Worm (Caenorhabditis elegans) whole organism, L1 larva: Measurements from ENCODE around the gene rack-1.

Source experiments
- elt-2 ChIP-seq: sonication (generic microtip); optimal IDR thresholded peaks from 2 replicates; lab custom pipeline; 2016; ENCODE audit warnings: missing genetic modification characterization, mild to moderate bottlenecking, inconsistent platforms, missing compliant biosample characterization, missing genetic modification reagents
- fkh-10 ChIP-seq: sonication (generic microtip); optimal IDR thresholded peaks from 2 replicates; lab custom pipeline; 2017; ENCODE audit warnings: missing biosample characterization, missing genetic modification reagents, missing genetic modification characterization
- fos-1 ChIP-seq: fragments of 150-350 bp; optimal IDR thresholded peaks from 2 replicates; lab custom pipeline; 2014; ENCODE audit warnings: missing biosample characterization, missing genetic modification characterization
- hlh-4 ChIP-seq: sonication (generic microtip); optimal IDR thresholded peaks from 2 replicates; lab custom pipeline; 2016; ENCODE audit warnings: mild to moderate bottlenecking, missing genetic modification characterization, missing compliant biosample characterization
- lin-14 ChIP-seq: fragments of 200-800 bp; sonication (Bioruptor generic); optimal IDR thresholded peaks from 2 replicates; lab custom pipeline; 2018; ENCODE audit warnings: mild to moderate bottlenecking, missing genetic modification characterization, moderate library complexity, missing compliant biosample characterization
- lin-39 ChIP-seq: fragments of 150-350 bp; optimal IDR thresholded peaks from 2 replicates; lab custom pipeline; 2014; ENCODE audit warnings: missing biosample characterization, missing genetic modification reagents, missing genetic modification characterization
- lir-3 ChIP-seq: sonication (generic microtip); optimal IDR thresholded peaks from 2 replicates; lab custom pipeline; 2016; ENCODE audit warnings: mild to moderate bottlenecking, missing genetic modification characterization, moderate library complexity, missing compliant biosample characterization; ENCODE audit not compliant: poor library complexity
- lsy-2 ChIP-seq, 2 experiments: fragments of 150-350 bp; optimal IDR thresholded peaks; 2 replicates each; lab custom pipeline; 2014; ENCODE audit warnings: missing biosample characterization in 2 of 2, missing genetic modification characterization in 2 of 2
- snpc-4 ChIP-seq: fragments of 150-350 bp; optimal IDR thresholded peaks from 2 replicates; lab custom pipeline; 2014; ENCODE audit warnings: missing biosample characterization, missing genetic modification characterization
- tbx-2 ChIP-seq: sonication (generic microtip); optimal IDR thresholded peaks from 2 replicates; lab custom pipeline; 2016; ENCODE audit warnings: missing genetic modification characterization, missing compliant biosample characterization
- unc-86 ChIP-seq: sonication (generic microtip); optimal IDR thresholded peaks from 2 replicates; lab custom pipeline; 2016; ENCODE audit warnings: missing genetic modification characterization, missing compliant biosample characterization
- ztf-11 ChIP-seq, 2 experiments: sonication (generic microtip); optimal IDR thresholded peaks; 2 replicates each; lab custom pipeline; 2016 to 2017; ENCODE audit warnings: missing genetic modification characterization in 2 of 2, missing biosample characterization in 1 of 2, missing compliant biosample characterization in 1 of 2

DNA sequence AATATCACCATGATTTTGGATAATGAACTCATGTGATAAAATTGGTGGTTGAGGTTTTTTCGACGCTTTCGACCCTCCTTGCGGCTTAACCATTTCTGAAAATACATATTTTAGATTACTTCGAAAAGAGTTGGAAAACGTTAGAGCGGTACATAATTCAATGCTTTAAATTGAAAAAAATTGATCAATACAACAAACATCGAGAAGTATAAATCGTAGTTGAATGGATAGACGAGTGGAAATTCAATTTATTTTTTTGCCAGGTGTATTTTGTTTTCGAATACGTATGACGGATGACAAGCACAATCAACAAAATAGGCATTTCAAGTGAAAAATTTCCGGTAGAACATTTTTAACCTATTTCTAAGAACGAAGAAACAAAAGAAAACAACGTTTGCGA lies 44.7 kb downstream of the rack-1 start, which contains the start of gene tram-1:
- TF ChIP-seq lir-3 (no peak), fkh-10 (no peak), snpc-4 (tag; lab: Kevin White, UChicago) (no peak), elt-2 (tag; lab: Kevin White, UChicago) (no peak), lin-14 (GFP tag; lab: Kevin White, UChicago) (no peak), fos-1 (tag; lab: Kevin White, UChicago) (no peak), lin-39 (tag; lab: Kevin White, UChicago) (no peak), tbx-2 (tag; lab: Kevin White, UChicago) (no peak), ztf-11 (tag; optimal IDR thresholded peaks at IDR 0.05; lab: Kevin White, UChicago) (no peak), unc-86 (tag; lab: Kevin White, UChicago) (no peak), hlh-4 (tag; lab: Kevin White, UChicago) (no peak), lsy-2 (tag; optimal IDR thresholded peaks at IDR 0.05; lab: Kevin White, UChicago) (no peak)
